Fruit fly (Drosophila melanogaster) ovary, adult (tissue): ENCODE measurements around the gene CG45486.
"Not testable (repeated sequence)": the region's sequence is repeated elsewhere in the genome, so short reads cannot be mapped to it uniquely, and the experiment has no call there.

Experiments used
- CG17801 ChIP-seq: fragments of 200-800 bp; optimal IDR thresholded peaks from 2 replicates; lab custom pipeline; 2019; ENCODE audit warnings: missing biosample characterization, mild to moderate bottlenecking, missing genetic modification characterization, moderate library complexity; ENCODE audit not compliant: partially characterized antibody

Gene CG45486

dm6 chrX:19910017-19910416 lies at the start of gene CG45486:
TSS of gene CG45486 (minus strand) at chrX:19910117.
- TF ChIP-seq CG17801, result not testable (repeated sequence)

DNA sequence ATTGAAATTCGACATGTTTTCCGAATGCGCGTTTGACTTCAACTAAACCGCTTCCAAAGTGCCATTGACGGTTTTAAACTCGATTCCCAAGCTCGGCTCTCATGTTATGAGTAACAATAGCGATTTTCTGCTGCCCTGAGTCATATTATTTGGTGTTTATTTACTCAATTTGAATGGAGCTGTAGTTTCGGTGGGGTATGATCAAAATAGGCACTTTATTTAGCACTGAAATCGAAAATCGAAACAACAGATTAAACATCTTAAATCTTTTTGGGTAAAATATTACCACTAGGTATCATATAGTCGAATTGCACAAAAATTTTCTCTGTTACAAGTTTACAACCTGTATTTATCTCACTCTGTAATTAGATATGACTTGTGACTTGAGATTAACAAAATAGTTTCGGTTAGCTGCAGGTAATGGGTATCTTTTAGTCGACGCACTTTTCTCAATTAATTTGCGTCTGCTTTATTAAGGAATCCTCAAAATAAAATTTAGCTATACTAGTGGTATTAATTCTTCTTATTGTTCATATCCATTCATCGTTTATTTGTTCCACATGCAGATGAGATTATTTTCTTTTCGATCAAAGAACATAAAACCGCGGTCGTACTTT lies 49.5 kb upstream of the CG45486 start, which contains the start of gene CG12655:
CG12655 (minus strand) TSS at position 51 of the 617 bp plus-strand sequence.
- no peak for TF ChIP-seq CG17801

DNA sequence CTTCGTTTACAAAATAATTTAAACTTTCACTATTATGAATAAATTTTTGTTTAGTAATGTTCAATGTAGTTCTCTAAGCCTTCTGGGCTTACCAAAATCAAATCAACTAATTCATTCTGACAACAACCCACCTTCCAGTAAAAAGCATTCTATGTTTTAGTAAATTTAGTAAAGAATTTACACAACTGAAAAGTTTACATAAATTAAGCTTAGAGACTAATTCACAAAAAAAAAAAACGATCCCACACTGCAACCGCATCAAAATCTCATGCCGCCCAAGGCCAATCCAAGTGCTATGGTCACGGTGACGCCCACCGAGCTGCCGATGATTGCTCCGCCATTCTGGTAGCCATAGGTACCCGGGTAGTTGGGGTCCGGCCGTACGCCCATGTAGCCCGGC lies 48.3 kb upstream of the CG45486 start, which contains the start of gene CG43784:
CG43784 (minus strand) TSS at position 101 of the 400 bp plus-strand sequence.
- TF ChIP-seq CG17801, result not testable (repeated sequence)

DNA sequence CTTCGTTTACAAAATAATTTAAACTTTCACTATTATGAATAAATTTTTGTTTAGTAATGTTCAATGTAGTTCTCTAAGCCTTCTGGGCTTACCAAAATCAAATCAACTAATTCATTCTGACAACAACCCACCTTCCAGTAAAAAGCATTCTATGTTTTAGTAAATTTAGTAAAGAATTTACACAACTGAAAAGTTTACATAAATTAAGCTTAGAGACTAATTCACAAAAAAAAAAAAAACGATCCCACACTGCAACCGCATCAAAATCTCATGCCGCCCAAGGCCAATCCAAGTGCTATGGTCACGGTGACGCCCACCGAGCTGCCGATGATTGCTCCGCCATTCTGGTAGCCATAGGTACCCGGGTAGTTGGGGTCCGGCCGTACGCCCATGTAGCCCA lies 43.6 kb upstream of the CG45486 start, which contains the start of gene CG45494:
CG45494 (minus strand) TSS at position 101 of the 400 bp plus-strand sequence.
- not testable (repeated sequence) for TF ChIP-seq CG17801

DNA sequence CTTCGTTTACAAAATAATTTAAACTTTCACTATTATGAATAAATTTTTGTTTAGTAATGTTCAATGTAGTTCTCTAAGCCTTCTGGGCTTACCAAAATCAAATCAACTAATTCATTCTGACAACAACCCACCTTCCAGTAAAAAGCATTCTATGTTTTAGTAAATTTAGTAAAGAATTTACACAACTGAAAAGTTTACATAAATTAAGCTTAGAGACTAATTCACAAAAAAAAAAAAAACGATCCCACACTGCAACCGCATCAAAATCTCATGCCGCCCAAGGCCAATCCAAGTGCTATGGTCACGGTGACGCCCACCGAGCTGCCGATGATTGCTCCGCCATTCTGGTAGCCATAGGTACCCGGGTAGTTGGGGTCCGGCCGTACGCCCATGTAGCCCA lies 38.9 kb upstream of the CG45486 start, which contains the start of gene CG45493:
CG45493 (minus strand) TSS at position 101 of the 400 bp plus-strand sequence.
- TF ChIP-seq CG17801, result not testable (repeated sequence)

DNA sequence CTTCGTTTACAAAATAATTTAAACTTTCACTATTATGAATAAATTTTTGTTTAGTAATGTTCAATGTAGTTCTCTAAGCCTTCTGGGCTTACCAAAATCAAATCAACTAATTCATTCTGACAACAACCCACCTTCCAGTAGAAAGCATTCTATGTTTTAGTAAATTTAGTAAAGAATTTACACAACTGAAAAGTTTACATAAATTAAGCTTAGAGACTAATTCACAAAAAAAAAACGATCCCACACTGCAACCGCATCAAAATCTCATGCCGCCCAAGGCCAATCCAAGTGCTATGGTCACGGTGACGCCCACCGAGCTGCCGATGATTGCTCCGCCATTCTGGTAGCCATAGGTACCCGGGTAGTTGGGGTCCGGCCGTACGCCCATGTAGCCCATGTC lies 34.1 kb upstream of the CG45486 start, which contains the start of gene CG45492:
CG45492 (minus strand) TSS at position 101 of the 400 bp plus-strand sequence.
- TF ChIP-seq CG17801, result not testable (repeated sequence)

dm6 chrX:19938894-19939293 lies 29.0 kb upstream of the CG45486 start, which contains the start of gene CG45491:
TSS of gene CG45491 (minus strand) at chrX:19938994.
- not testable (repeated sequence) for TF ChIP-seq CG17801

dm6 chrX:19934194-19934593 lies 24.3 kb upstream of the CG45486 start, which contains the start of gene CG45490:
TSS of gene CG45490 (minus strand) at chrX:19934294.
- not testable (repeated sequence) for TF ChIP-seq CG17801

dm6 chrX:19929078-19929477 lies 19.2 kb upstream of the CG45486 start, which contains the start of gene CG45489:
TSS of gene CG45489 (minus strand) at chrX:19929178.
- not testable (repeated sequence) for TF ChIP-seq CG17801

- not testable (repeated sequence) for TF ChIP-seq CG17801
Measured at dm6 chrX:19920335-19920734, 10.4 kb upstream of the CG45486 start, which contains the start of gene CG45488. TSS of gene CG45488 (minus strand) at chrX:19920435.

dm6 chrX:19915181-19915580 lies 5.3 kb upstream of the CG45486 start, which contains the start of gene CG45487:
TSS of gene CG45487 (minus strand) at chrX:19915281.
- not testable (repeated sequence) for TF ChIP-seq CG17801

DNA sequence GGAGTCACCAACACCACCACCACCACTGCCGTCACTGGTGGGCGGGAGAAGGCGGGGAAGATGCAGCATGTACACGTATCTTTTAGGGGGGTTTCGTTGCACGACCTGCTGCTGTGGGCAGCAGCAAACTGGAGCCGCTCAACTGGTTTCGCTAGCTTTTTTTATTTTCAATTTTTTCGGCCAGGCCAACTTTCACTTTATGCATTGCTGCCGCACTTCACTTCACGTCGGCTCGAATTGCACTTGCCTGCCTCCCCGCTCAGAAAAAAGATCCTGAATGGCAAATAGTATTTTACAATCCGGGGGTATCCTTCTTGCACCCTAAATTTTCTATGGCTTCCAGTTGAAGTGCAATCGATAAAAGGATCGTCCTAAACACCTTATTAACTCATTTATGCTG lies 9.9 kb downstream of the CG45486 start:
- no peak for TF ChIP-seq CG17801

DNA sequence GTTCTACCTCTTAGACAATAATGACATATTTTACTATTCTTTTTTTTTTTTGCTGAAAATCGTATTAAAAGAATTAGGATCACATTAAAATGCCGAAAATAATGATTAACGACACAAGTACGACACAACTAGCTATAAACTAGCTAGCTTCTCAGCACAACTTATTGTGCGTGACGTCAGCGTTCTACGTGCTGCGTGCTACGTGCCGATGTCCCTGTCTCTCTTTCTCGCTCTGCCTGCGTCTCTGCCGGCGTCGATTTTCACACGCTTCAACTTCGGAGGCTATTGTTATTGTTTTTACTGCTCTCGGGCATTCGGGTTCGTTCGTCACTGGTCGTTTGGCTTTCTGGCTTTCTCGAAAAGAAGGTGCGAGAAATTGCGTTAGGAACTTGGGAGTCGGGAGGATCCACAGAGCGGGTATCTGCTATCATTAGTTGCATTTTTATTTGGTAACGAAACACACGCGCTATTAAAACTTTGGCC lies 11.9 kb downstream of the CG45486 start:
- no peak for TF ChIP-seq CG17801

DNA sequence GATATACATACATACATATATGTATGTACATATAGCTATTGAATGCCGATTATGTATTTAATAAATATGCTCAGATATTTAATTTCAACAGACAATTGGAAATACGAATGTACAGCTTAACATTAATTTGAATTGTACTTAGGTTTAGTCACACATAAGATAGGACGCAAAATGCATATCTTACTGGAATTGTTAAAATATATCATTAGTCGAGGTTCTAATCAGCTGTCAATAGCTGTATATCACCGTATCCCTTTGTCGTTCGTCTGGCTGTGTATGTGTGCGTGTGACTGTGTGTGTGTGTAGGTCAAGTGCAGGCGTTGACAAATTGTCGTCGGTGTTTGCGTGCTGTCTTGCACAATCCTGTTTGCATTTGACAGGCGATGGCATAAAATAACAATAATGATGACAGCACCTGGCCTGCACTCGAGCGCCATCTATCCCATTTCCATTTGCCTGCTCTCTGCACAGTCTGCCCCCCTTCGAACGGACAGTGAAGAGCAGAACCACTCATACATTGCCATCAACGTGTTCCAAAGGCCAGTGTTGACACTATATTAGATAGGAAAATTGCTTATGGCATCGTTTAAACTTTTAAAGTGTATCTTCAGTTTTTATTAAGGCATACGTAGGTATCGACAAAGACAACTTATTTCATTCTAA lies 12.5 kb downstream of the CG45486 start:
- TF ChIP-seq CG17801, result no peak

dm6 chrX:19892070-19892469 lies 17.8 kb downstream of the CG45486 start:
- TF ChIP-seq CG17801, result no peak

DNA sequence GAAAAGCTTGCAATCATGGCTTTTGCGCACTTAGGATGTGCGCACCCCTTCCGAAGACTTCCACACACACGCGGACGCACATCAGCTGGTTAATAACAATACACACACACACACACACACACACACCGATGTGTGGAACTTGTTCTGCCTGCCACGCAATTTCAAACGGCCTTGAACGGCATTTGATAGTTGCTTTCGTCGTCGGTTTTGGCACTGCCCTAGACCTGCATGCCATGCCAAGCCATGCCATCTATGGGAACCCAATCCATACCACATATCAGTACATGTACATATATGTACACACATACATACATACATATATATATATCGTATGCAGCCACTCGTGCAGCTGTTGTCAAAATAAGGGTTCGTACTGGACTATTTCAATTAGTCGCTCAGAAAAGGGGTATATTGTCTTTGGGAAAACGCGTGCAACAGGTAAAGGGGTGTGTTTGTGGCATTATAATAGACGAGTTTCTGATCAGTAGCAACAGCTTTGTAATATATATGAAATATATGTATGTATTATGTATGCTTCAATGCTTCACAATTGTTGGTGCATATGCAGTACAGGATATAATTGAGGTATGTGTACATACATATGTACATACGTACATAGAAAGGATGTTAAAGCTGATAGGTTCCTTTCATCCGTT lies 19.8 kb downstream of the CG45486 start, which contains the start of gene amn:
amn (minus strand) TSS at position 51 of the 656 bp plus-strand sequence.
- no peak for TF ChIP-seq CG17801
